Fruit fly (Drosophila melanogaster): ENCODE measurements around the gene CG13794.
A peak's percentile ranks its signal among the peaks of the same experiment; 100 is the strongest.

The CG13794 gene

DNA sequence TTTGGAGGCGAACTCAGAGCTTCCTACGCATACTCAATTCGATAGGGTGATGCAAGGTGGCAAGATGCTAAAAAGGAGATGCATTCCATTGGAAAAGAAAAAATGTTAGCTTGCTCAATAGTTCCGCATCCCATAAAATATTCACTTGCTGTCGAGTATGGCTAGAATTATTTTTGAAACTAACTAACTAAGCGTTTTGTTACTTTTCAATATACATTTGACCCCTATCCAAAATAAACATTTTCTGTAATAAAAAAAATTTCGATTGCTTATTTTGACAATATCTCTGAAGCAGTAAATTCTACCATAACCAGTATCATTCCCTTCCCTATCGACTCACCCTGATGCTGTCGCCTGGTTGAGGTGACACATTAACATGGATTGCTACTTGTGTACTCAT, 19.1 kb downstream of the CG13794 start (continued):
- TF ChIP-seq al (GFP tag; IDR thresholded peaks at IDR 0.05) (no peak), CG33213 (GFP tag; optimal IDR thresholded peaks at IDR 0.05) (no peak), CG2678 (tag; optimal IDR thresholded peaks at IDR 0.05) (no peak), mirr (GFP tag; optimal IDR thresholded peaks at IDR 0.05) (no peak), pho (GFP tag; optimal IDR thresholded peaks at IDR 0.05) (peak; percentile 24), HmgZ (tag; optimal IDR thresholded peaks at IDR 0.05) (no peak), BEAF-32 (GFP tag; optimal IDR thresholded peaks at IDR 0.05) (no peak), Max (GFP tag; optimal IDR thresholded peaks at IDR 0.05) (no peak), CG18764 (GFP tag; optimal IDR thresholded peaks at IDR 0.05) (no peak), CG6765 (GFP tag; optimal IDR thresholded peaks at IDR 0.05) (no peak), kah (GFP tag; optimal IDR thresholded peaks at IDR 0.05) (no peak), HLH3B (GFP tag; IDR thresholded peaks at IDR 0.05) (no peak), exex (tag; optimal IDR thresholded peaks at IDR 0.05) (no peak), HLHmδ (GFP tag; optimal IDR thresholded peaks at IDR 0.05) (no peak), h (optimal IDR thresholded peaks at IDR 0.05) (no peak), cg (GFP tag; optimal IDR thresholded peaks at IDR 0.05) (no peak), chif (GFP tag; optimal IDR thresholded peaks at IDR 0.05) (no peak), CG3407 (GFP tag; optimal IDR thresholded peaks at IDR 0.05) (no peak), CG12071 (GFP tag; optimal IDR thresholded peaks at IDR 0.05) (no peak), hkb (optimal IDR thresholded peaks at IDR 0.05) (no peak), hkb (GFP tag; IDR thresholded peaks at IDR 0.05) (no peak; the same call in 1 of the 2 replicates), lbe (GFP tag; optimal IDR thresholded peaks at IDR 0.05) (no peak), CG7839 (tag; optimal IDR thresholded peaks at IDR 0.05) (no peak), CG2889 (GFP tag; IDR thresholded peaks at IDR 0.05) (0 out of 3 replicates have a peak, but pooled peaks have one; percentile 29), Ssrp (tag; optimal IDR thresholded peaks at IDR 0.05) (no peak), Mrtf (GFP tag; IDR thresholded peaks at IDR 0.05) (no peak), sqz (GFP tag; optimal IDR thresholded peaks at IDR 0.05) (no peak), CG10274 (GFP tag; optimal IDR thresholded peaks at IDR 0.05) (no peak), ato (GFP tag; IDR thresholded peaks at IDR 0.05; ENCODE audit: partially characterized antibody) (no peak), Bgb (GFP tag; IDR thresholded peaks at IDR 0.05; ENCODE audit: partially characterized antibody) (no peak), CG11085 (GFP tag; IDR thresholded peaks at IDR 0.05) (no peak), CG15601 (tag; optimal IDR thresholded peaks at IDR 0.05) (no peak), CG17912 (GFP tag; optimal IDR thresholded peaks at IDR 0.05) (no peak), abd-A (tag; optimal IDR thresholded peaks at IDR 0.05) (no peak), CG16863 (GFP tag; optimal IDR thresholded peaks at IDR 0.05) (no peak), ham (GFP tag; IDR thresholded peaks at IDR 0.05) (no peak), D (optimal IDR thresholded peaks at IDR 0.05) (no peak), D (GFP tag; optimal IDR thresholded peaks at IDR 0.05) (no peak), Dbx (GFP tag; IDR thresholded peaks at IDR 0.05) (peak; percentile 31; the same call in 1 of the 3 replicates), p53 (GFP tag; optimal IDR thresholded peaks at IDR 0.05) (no peak), CG13775 (GFP tag; optimal IDR thresholded peaks at IDR 0.05) (no peak), CG8944 (GFP tag; optimal IDR thresholded peaks at IDR 0.05) (no peak), MBD-R2 (GFP tag; IDR thresholded peaks at IDR 0.05) (no peak), CG7745 (tag; optimal IDR thresholded peaks at IDR 0.05) (no peak), CG31224 (GFP tag; IDR thresholded peaks at IDR 0.05) (no peak), CG3163 (GFP tag; optimal IDR thresholded peaks at IDR 0.05) (no peak), tin (GFP tag; optimal IDR thresholded peaks at IDR 0.05) (no peak), Awh (GFP tag; IDR thresholded peaks at IDR 0.05) (no peak), Dll (GFP tag; IDR thresholded peaks at IDR 0.05; ENCODE audit: partially characterized antibody) (no peak), Lim3 (GFP tag; IDR thresholded peaks at IDR 0.05) (no peak), CG1603 (tag; optimal IDR thresholded peaks at IDR 0.05) (no peak), CG6683 (GFP tag; optimal IDR thresholded peaks at IDR 0.05) (no peak), ro (GFP tag; IDR thresholded peaks at IDR 0.05) (no peak)

Data from whole organism, embryonic.